Worm (Caenorhabditis elegans) whole organism, L4 larva: ENCODE results near the gene K08B5.1.

Experiments
- F10B5.3 ChIP-seq: sonication (generic microtip); optimal IDR thresholded peaks from 2 replicates; lab custom pipeline; 2016; ENCODE audit warnings: mild to moderate bottlenecking, missing genetic modification characterization, missing compliant biosample characterization
- Y105C5A.15 ChIP-seq: fragments of 200-800 bp; sonication (Bioruptor generic); IDR thresholded peaks from 2 replicates; pipeline ENCODE4 v1.3.6; 2022; ENCODE audit warnings: missing genetic modification characterization, missing compliant biosample characterization
- ZK337.2 ChIP-seq: fragments of 200-800 bp; sonication (Bioruptor generic); IDR thresholded peaks from 2 replicates; pipeline ENCODE4 v1.3.6; 2022; ENCODE audit warnings: missing genetic modification reagents, missing genetic modification characterization, missing compliant biosample characterization
- ZK546.5 ChIP-seq, 2 experiments: sonication (generic microtip); optimal IDR thresholded peaks; 2 replicates each; lab custom pipeline; 2017; ENCODE audit warnings: missing biosample characterization in 2 of 2, missing genetic modification characterization in 2 of 2
- aha-1 ChIP-seq: fragments of 150-350 bp; peaks from one replicate; lab custom pipeline; 2014; ENCODE audit warnings: missing biosample characterization, missing genetic modification characterization
- aly-2 ChIP-seq: sonication (generic microtip); optimal IDR thresholded peaks from 2 replicates; lab custom pipeline; 2018; ENCODE audit warnings: missing biosample characterization, missing genetic modification characterization
- ceh-20 ChIP-seq: fragments of 200-800 bp; sonication (Bioruptor generic); IDR thresholded peaks from 2 replicates; pipeline ENCODE4 v1.3.6; 2022; ENCODE audit warnings: missing genetic modification reagents, missing genetic modification characterization, missing compliant biosample characterization
- ceh-82 ChIP-seq: sonication (generic microtip); optimal IDR thresholded peaks from 2 replicates; lab custom pipeline; 2017; ENCODE audit warnings: missing biosample characterization, missing genetic modification characterization
- ctbp-1 ChIP-seq: fragments of 200-800 bp; sonication (Bioruptor generic); IDR thresholded peaks from 2 replicates; pipeline ENCODE4 v1.3.6; 2022; ENCODE audit warnings: missing genetic modification reagents, missing genetic modification characterization, missing compliant biosample characterization
- daf-12 ChIP-seq: fragments of 150-350 bp; optimal IDR thresholded peaks from 2 replicates; lab custom pipeline; 2014; ENCODE audit warnings: missing biosample characterization, missing genetic modification reagents, missing genetic modification characterization
- daf-16 ChIP-seq, 3 experiments: sonication (generic microtip); optimal IDR thresholded peaks; 2 replicates each; lab custom pipeline; 2016 to 2017; ENCODE audit warnings: missing genetic modification characterization in 3 of 3, missing genetic modification reagents in 3 of 3, mild to moderate bottlenecking in 2 of 3, missing compliant biosample characterization in 2 of 3, missing biosample characterization in 1 of 3, moderate library complexity in 1 of 3
- fos-1 ChIP-seq: fragments of 150-350 bp; optimal IDR thresholded peaks from 2 replicates; lab custom pipeline; 2014; ENCODE audit warnings: missing biosample characterization, missing genetic modification characterization
- hlh-11 ChIP-seq: fragments of 200-800 bp; sonication (Bioruptor generic); optimal IDR thresholded peaks from 2 replicates; lab custom pipeline; 2018; ENCODE audit warnings: mild to moderate bottlenecking, missing genetic modification characterization, missing compliant biosample characterization
- hlh-30 ChIP-seq: sonication (generic microtip); optimal IDR thresholded peaks from 2 replicates; lab custom pipeline; 2017; ENCODE audit warnings: antibody characterized with exemption, mild to moderate bottlenecking, missing genetic modification characterization, missing compliant biosample characterization; ENCODE audit not compliant: insufficient read depth
- lim-7 ChIP-seq: fragments of 200-800 bp; sonication (Bioruptor generic); IDR thresholded peaks from 2 replicates; pipeline ENCODE4 v1.3.6; 2022; ENCODE audit warnings: missing genetic modification characterization, missing compliant biosample characterization
- lin-1 ChIP-seq: fragments of 200-800 bp; sonication (Bioruptor generic); IDR thresholded peaks from 2 replicates; pipeline ENCODE4 v1.3.6; 2022; ENCODE audit warnings: missing genetic modification reagents, missing genetic modification characterization, missing compliant biosample characterization
- lin-13 ChIP-seq: fragments of 150-350 bp; optimal IDR thresholded peaks from 2 replicates; lab custom pipeline; 2014; ENCODE audit warnings: missing biosample characterization, missing genetic modification reagents, missing genetic modification characterization
- lin-15B ChIP-seq: fragments of 150-350 bp; sonication (generic microtip); optimal IDR thresholded peaks from 3 replicates; lab custom pipeline; 2014; ENCODE audit warnings: missing biosample characterization, missing genetic modification characterization
- lin-38 ChIP-seq: fragments of 200-800 bp; sonication (Bioruptor generic); IDR thresholded peaks from 2 replicates; pipeline ENCODE4 v1.3.6; 2022; ENCODE audit warnings: missing genetic modification reagents, missing genetic modification characterization, missing compliant biosample characterization
- lin-39 ChIP-seq: fragments of 150-350 bp; optimal IDR thresholded peaks from 2 replicates; lab custom pipeline; 2014; ENCODE audit warnings: missing biosample characterization, missing genetic modification reagents, missing genetic modification characterization
- lsy-2 ChIP-seq, 2 experiments: fragments of 150-350 bp in 1 of 2; sonication (generic microtip) in 1 of 2; optimal IDR thresholded peaks; 2 replicates each; lab custom pipeline; 2014 to 2017; ENCODE audit warnings: missing biosample characterization in 2 of 2, missing genetic modification characterization in 2 of 2
- mdl-1 ChIP-seq, 2 experiments: fragments of 150-350 bp in 1 of 2; sonication (generic microtip) in 1 of 2; optimal IDR thresholded peaks; 2 replicates each; lab custom pipeline; 2014 to 2017; ENCODE audit warnings: missing biosample characterization in 2 of 2, missing genetic modification characterization in 2 of 2
- mep-1 ChIP-seq: fragments of 150-350 bp; sonication (generic microtip); optimal IDR thresholded peaks from 3 replicates; lab custom pipeline; 2014; ENCODE audit warnings: missing biosample characterization, missing genetic modification characterization
- mxl-3 ChIP-seq: fragments of 200-800 bp; sonication (Bioruptor generic); optimal IDR thresholded peaks from 2 replicates; lab custom pipeline; 2018; ENCODE audit warnings: mild to moderate bottlenecking, missing genetic modification characterization, missing compliant biosample characterization
- nhr-11 ChIP-seq: fragments of 150-350 bp; optimal IDR thresholded peaks from 2 replicates; lab custom pipeline; 2014; ENCODE audit warnings: missing biosample characterization, missing genetic modification characterization
- nhr-111 ChIP-seq: fragments of 200-800 bp; sonication (Bioruptor generic); optimal IDR thresholded peaks from 2 replicates; lab custom pipeline; 2018; ENCODE audit warnings: mild to moderate bottlenecking, missing genetic modification characterization, missing compliant biosample characterization
- rbr-2 ChIP-seq: sonication (generic microtip); optimal IDR thresholded peaks from 2 replicates; lab custom pipeline; 2016; ENCODE audit warnings: missing genotype, missing genetic modification characterization, missing compliant biosample characterization
- saeg-2 ChIP-seq: fragments of 200-800 bp; sonication (Bioruptor generic); IDR thresholded peaks from 2 replicates; pipeline ENCODE4 v1.3.6; 2022; ENCODE audit warnings: missing genetic modification reagents, missing genetic modification characterization, missing compliant biosample characterization
- skn-1 ChIP-seq: fragments of 150-350 bp; optimal IDR thresholded peaks from 2 replicates; lab custom pipeline; 2014; ENCODE audit warnings: missing biosample characterization, missing genetic modification characterization
- spr-1 ChIP-seq: sonication (generic microtip); optimal IDR thresholded peaks from 2 replicates; lab custom pipeline; 2016; ENCODE audit warnings: mild to moderate bottlenecking, missing genetic modification characterization, missing compliant biosample characterization
- spr-3 ChIP-seq: fragments of 200-800 bp; sonication (Bioruptor generic); optimal IDR thresholded peaks from 2 replicates; lab custom pipeline; 2018; ENCODE audit warnings: mild to moderate bottlenecking, missing genetic modification characterization, missing compliant biosample characterization
- tra-1 ChIP-seq: fragments of 200-800 bp; sonication (Bioruptor generic); IDR thresholded peaks from 2 replicates; pipeline ENCODE4 v1.3.6; 2022; ENCODE audit warnings: missing genetic modification reagents, missing genetic modification characterization, missing compliant biosample characterization
- unc-130 ChIP-seq: sonication (generic microtip); optimal IDR thresholded peaks from 2 replicates; lab custom pipeline; 2016; ENCODE audit warnings: missing genetic modification reagents, missing genetic modification characterization, missing compliant biosample characterization
- zag-1 ChIP-seq: fragments of 150-350 bp; optimal IDR thresholded peaks from 2 replicates; lab custom pipeline; 2014; ENCODE audit warnings: missing biosample characterization, missing genetic modification characterization
- zip-11 ChIP-seq: fragments of 200-800 bp; sonication (Bioruptor generic); IDR thresholded peaks from 2 replicates; pipeline ENCODE4 v1.3.6; 2022; ENCODE audit warnings: missing genetic modification characterization, missing compliant biosample characterization
- ztf-7 ChIP-seq: fragments of 150-350 bp; optimal IDR thresholded peaks from 2 replicates; lab custom pipeline; 2014; ENCODE audit warnings: missing biosample characterization, missing genetic modification characterization

K08B5.1 gene

DNA sequence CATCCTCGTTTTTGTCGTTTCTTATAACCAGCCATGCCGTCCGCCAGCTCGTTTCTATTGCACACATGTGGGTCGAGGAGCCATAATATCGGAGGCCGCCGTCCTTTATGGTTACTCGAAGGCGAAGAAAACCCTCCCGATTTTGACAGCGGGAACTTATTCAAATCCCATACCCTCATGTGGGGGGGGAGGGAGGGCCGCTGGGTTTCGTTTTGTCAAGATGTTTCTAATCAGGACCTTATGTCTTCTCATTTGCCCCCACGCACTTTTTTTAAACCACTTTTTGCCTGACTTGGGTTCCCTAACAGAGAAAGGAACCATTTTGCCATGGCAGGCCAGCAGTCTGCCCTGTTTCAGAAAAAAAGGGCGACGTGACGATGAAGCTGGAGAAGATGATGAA lies 25.7 kb upstream of the K08B5.1 start:
- TF ChIP-seq zip-11 (GFP tag; lab: Robert Waterston, UW) (no peak), fos-1 (no peak), spr-1 (tag; lab: Kevin White, UChicago) (no peak), daf-12 (tag; lab: Kevin White, UChicago) (no peak), lin-39 (tag; lab: Kevin White, UChicago) (no peak), zag-1 (tag; lab: Kevin White, UChicago) (no peak)

DNA sequence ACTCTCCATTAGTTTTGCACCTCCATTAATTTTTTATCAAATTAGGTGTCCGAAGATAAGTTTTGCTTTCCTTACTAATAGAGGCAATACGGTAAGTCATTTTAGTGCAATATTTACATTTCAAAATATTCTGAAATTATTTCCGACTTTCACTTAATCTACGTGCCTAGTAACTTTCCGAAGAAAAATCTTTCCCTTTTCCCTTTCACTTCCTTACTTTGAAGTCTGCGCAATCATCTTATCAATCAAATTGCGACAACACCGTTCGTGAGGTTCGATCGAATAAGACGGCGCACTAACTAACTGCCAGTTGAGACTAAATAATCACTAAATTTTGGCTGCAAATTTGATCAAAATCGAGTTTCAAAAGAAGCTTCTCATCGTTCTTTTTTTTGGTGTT lies 24.4 kb upstream of the K08B5.1 start:
- TF ChIP-seq lin-1 (GFP tag; lab: Robert Waterston, UW), result no peak
- no peak for TF ChIP-seq saeg-2
- no peak for TF ChIP-seq mep-1 (tag; lab: Kevin White, UChicago)
- no peak for TF ChIP-seq ceh-82
- TF ChIP-seq nhr-111 (GFP tag; lab: Kevin White, UChicago), result no peak
- TF ChIP-seq ZK337.2 (GFP tag; lab: Robert Waterston, UW), result no peak
- no peak for TF ChIP-seq F10B5.3 (tag; lab: Kevin White, UChicago)
- TF ChIP-seq spr-3 (GFP tag; lab: Kevin White, UChicago), result no peak
- TF ChIP-seq ztf-7 (tag; lab: Kevin White, UChicago), result no peak
- no peak for TF ChIP-seq skn-1 (tag; lab: Kevin White, UChicago)
- no peak for TF ChIP-seq lsy-2 (tag; optimal IDR thresholded peaks at IDR 0.05; lab: Kevin White, UChicago)
- TF ChIP-seq lin-15B (tag; lab: Kevin White, UChicago), result no peak
- TF ChIP-seq mxl-3 (GFP tag; lab: Kevin White, UChicago), result no peak
- no peak for TF ChIP-seq spr-1 (tag; lab: Kevin White, UChicago)
- no peak for TF ChIP-seq hlh-30 (tag; lab: Kevin White, UChicago)
- no peak for TF ChIP-seq lin-38 (GFP tag; lab: Robert Waterston, UW)
- TF ChIP-seq aly-2 (tag; lab: Kevin White, UChicago), result no peak
- TF ChIP-seq aha-1 (tag; lab: Kevin White, UChicago), result no peak

DNA sequence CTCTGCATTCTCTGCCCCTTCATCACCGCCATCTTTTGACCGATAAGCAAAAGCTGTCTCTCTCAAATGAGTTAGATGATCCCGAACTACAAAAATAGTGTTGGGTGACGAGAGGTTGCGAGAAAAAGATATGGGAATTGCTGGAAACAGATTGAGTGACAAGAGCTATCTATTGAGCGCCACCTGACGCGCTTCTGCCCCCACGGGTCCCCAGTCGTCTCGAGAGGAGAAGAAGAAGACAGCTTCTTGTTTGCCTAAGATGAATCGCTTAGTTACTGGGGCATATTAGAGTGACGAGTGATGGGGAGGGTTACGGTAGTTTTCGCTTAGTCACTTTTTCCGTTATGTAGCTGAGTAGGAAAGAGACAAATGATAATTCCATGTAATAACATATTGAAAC lies 23.7 kb upstream of the K08B5.1 start:
- peak; percentile 7; the same call in 1 of the 2 replicates for TF ChIP-seq ceh-20 (GFP tag; lab: Robert Waterston, UW)
- no peak for TF ChIP-seq tra-1
- no peak for TF ChIP-seq lim-7 (GFP tag; lab: Robert Waterston, UW)
- TF ChIP-seq daf-12 (tag; lab: Kevin White, UChicago), result no peak
- no peak for TF ChIP-seq Y105C5A.15 (GFP tag; lab: Robert Waterston, UW)
- peak; percentile 8 for TF ChIP-seq hlh-30 (tag; lab: Kevin White, UChicago)
- TF ChIP-seq mdl-1 (tag; optimal IDR thresholded peaks at IDR 0.05; lab: Kevin White, UChicago), result no peak
- TF ChIP-seq daf-16 (GFP tag; optimal IDR thresholded peaks at IDR 0.05; lab: Kevin White, UChicago), result peak in 1 of 2 experiments; percentile 44
- no peak for TF ChIP-seq daf-16 (tag; optimal IDR thresholded peaks at IDR 0.05; lab: Kevin White, UChicago)
- peak; percentile 51 for TF ChIP-seq nhr-11 (tag; lab: Kevin White, UChicago)
- TF ChIP-seq ZK546.5 (tag; optimal IDR thresholded peaks at IDR 0.05; lab: Kevin White, UChicago), result no peak
- no peak for TF ChIP-seq hlh-11 (tag; lab: Kevin White, UChicago)
- no peak for TF ChIP-seq lin-13
- TF ChIP-seq ctbp-1 (GFP tag; lab: Robert Waterston, UW), result no peak
- TF ChIP-seq rbr-2 (tag; lab: Kevin White, UChicago), result no peak
- no peak for TF ChIP-seq F10B5.3 (tag; lab: Kevin White, UChicago)

DNA sequence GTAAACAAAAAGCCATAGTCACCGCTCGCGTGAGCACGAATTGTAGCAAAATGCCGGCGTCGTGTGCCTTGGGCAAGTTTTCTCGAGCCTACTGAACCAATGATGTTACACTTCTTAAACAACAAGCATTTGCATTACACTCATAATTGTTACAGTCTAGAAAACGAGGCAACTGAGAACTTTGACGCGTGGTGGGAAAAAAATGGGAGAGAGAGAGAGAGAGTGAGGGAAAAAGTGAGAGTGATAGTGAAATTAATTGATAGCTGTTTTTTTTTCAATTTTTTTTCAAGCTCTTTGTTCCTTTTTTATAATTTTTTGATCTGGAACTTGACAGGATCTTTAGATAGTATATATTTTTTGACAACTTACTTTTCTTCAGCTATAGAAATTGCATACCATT lies 23.0 kb upstream of the K08B5.1 start:
- TF ChIP-seq hlh-11 (tag; lab: Kevin White, UChicago) (peak; percentile 2), unc-130 (no peak)
